Worm (Caenorhabditis elegans): ENCODE data around the gene try-12.

- TF ChIP-seq mdl-1 (tag; optimal IDR thresholded peaks at IDR 0.05): no peak
- TF ChIP-seq ztf-11 (tag; optimal IDR thresholded peaks at IDR 0.05): no peak
- TF ChIP-seq skn-1 (tag; optimal IDR thresholded peaks at IDR 0.05): no peak
- TF ChIP-seq zag-1 (tag; optimal IDR thresholded peaks at IDR 0.05): no peak
- no peak for TF ChIP-seq nhr-28 (tag; optimal IDR thresholded peaks at IDR 0.05)
- TF ChIP-seq fkh-10 (GFP tag; optimal IDR thresholded peaks at IDR 0.05): no peak
- TF ChIP-seq lin-39 (tag; optimal IDR thresholded peaks at IDR 0.05): no peak
- no peak for TF ChIP-seq egl-27 (tag; optimal IDR thresholded peaks at IDR 0.05)
- TF ChIP-seq ama-1 (optimal IDR thresholded peaks at IDR 0.05): no peak
- no peak for TF ChIP-seq nhr-76 (tag; optimal IDR thresholded peaks at IDR 0.05)
Measured at ce11 chrV:7435376-7436204, 13.6 kb upstream of the try-12 start, which contains the start of the genes ddo-2 and F25E5.8.

Data from whole organism, L3 larva.